Worm (Caenorhabditis elegans): ENCODE data around the gene irld-2.

irld-2 gene

ce11 chrX:13376185-13376584, 18.7 kb downstream of the irld-2 start:
- TF ChIP-seq him-1 (tag; optimal IDR thresholded peaks at IDR 0.05) (no peak), W03F9.2 (tag; optimal IDR thresholded peaks at IDR 0.05) (no peak), dao-5 (tag; optimal IDR thresholded peaks at IDR 0.05) (no peak)

ce11 chrX:13368283-13368682, 26.6 kb downstream of the irld-2 start:
- no peak for TF ChIP-seq him-1 (tag; optimal IDR thresholded peaks at IDR 0.05)

ce11 chrX:13366955-13367354, 27.9 kb downstream of the irld-2 start:
- no peak for TF ChIP-seq him-1 (tag; optimal IDR thresholded peaks at IDR 0.05)

DNA sequence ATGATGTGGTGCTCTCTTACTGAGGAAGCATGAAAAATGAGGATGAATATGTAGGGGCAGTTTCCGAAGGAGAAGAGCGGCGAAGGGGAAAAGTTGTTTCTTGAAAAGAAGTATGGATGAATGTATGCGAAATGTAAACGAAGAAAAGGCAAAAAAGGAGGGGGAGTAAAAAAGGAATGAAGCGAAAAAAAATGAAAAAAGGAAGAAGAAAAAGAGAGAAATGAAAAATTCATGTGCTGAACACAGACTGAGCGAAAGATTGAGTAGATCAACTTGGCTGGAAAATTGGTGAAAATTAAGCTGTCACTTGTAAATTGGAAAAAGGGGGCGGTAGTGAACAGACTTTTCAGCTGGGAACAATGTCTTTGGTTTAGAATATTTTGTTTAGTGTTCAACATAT, 30.0 kb downstream of the irld-2 start, which contains the start of gene C49F8.1:
Gene C49F8.1, minus strand, starts transcription at position 101 of the 400 bp plus-strand sequence.
- TF ChIP-seq W03F9.2 (tag; optimal IDR thresholded peaks at IDR 0.05) (no peak), dao-5 (tag; optimal IDR thresholded peaks at IDR 0.05) (no peak), him-1 (tag; optimal IDR thresholded peaks at IDR 0.05) (no peak)

DNA sequence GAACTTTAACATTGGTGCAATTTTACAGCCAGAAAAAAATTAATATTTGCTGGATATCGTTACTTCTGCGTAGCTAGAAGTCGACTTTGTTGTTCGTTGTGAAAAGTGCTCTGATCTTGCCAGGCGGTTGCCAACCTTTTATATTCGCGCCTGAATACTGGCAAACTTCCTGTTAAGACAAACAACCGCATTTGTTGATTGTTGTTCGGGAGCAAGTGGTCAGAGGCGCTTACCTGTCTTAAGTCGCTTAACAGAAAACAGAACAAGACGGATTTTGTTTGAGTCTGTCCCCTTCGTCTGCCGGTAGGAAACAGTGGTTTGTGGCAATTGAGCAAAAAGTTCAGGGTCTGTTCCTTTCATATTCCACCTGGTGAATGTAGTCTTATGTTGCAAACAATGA, 32.4 kb downstream of the irld-2 start, which contains the start of gene C49F8.15:
Gene C49F8.15, minus strand, starts transcription at position 101 of the 400 bp plus-strand sequence.
- TF ChIP-seq dao-5 (tag; optimal IDR thresholded peaks at IDR 0.05) = no peak
- no peak for TF ChIP-seq him-1 (tag; optimal IDR thresholded peaks at IDR 0.05)
- no peak for TF ChIP-seq W03F9.2 (tag; optimal IDR thresholded peaks at IDR 0.05)

DNA sequence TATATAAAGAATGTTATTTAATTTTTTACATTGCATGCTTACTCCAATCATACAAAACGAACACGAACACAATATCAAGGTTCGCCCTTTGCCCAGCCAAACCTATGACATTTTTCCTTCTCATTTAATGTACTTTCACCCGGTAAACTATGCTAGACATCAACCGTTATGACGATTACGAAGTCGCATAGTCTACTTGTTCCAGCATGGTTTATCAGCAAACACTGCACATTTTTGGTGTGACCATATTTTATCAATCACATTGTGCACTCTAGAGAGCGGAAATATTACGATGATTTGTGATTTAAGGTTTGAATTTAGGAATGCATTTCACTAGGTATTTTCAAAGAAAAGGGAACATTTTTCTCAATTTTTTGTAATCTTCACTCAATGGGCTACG, 34.2 kb downstream of the irld-2 start:
- no peak for TF ChIP-seq W03F9.2 (tag; optimal IDR thresholded peaks at IDR 0.05)
- no peak for TF ChIP-seq dao-5 (tag; optimal IDR thresholded peaks at IDR 0.05)
- no peak for TF ChIP-seq him-1 (tag; optimal IDR thresholded peaks at IDR 0.05)

- TF ChIP-seq dao-5 (tag; optimal IDR thresholded peaks at IDR 0.05) (no peak), W03F9.2 (tag; optimal IDR thresholded peaks at IDR 0.05) (no peak), him-1 (tag; optimal IDR thresholded peaks at IDR 0.05) (no peak)
Observed at ce11 chrX:13359800-13360199, 35.1 kb downstream of the irld-2 start.

ce11 chrX:13358573-13358972, 36.3 kb downstream of the irld-2 start:
- no peak for TF ChIP-seq dao-5 (tag; optimal IDR thresholded peaks at IDR 0.05)
- no peak for TF ChIP-seq him-1 (tag; optimal IDR thresholded peaks at IDR 0.05)
- no peak for TF ChIP-seq W03F9.2 (tag; optimal IDR thresholded peaks at IDR 0.05)

ce11 chrX:13357673-13358072, 37.2 kb downstream of the irld-2 start:
- no peak for TF ChIP-seq dao-5 (tag; optimal IDR thresholded peaks at IDR 0.05)
- TF ChIP-seq him-1 (tag; optimal IDR thresholded peaks at IDR 0.05) = no peak
- TF ChIP-seq W03F9.2 (tag; optimal IDR thresholded peaks at IDR 0.05) = no peak

ce11 chrX:13356469-13356868, 38.4 kb downstream of the irld-2 start:
- peak; percentile 1 for TF ChIP-seq W03F9.2 (tag; optimal IDR thresholded peaks at IDR 0.05)
- no peak for TF ChIP-seq him-1 (tag; optimal IDR thresholded peaks at IDR 0.05)

DNA sequence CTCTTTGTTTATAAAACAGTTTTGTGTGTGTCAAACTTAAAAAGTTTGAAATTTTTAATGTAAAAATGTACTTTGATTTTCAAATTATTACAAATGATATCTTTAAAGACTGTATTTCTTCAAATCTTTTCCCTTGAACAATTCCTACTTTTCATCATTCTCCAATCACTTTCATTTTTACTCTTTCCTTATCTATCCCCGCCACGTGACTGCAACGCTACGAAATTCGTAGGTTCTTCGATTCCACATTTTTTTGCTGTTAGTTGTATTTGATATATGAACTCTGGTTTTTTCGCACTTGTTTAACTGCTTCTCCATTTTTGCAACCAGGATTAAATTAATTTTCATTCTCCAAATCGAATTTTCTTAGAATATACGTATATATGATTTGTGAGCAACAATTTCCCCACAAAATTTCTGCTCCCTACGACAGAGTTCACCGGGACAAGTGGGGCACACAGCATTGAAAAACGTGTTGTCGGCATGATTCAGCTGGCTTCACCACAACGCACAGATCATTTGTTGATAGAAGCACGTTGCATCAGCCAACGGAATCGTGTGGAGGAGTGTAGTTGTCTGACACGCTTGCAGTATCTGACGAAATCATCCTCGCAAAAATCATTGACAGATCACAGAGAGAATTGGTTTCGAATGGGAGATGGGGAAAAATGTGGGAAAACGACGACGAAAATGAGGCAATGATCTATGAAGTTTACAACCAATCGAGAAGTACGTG, 40.0 kb downstream of the irld-2 start:
- TF ChIP-seq dao-5 (tag; optimal IDR thresholded peaks at IDR 0.05) = no peak
- no peak for TF ChIP-seq him-1 (tag; optimal IDR thresholded peaks at IDR 0.05)
- TF ChIP-seq W03F9.2 (tag; optimal IDR thresholded peaks at IDR 0.05) = no peak

ce11 chrX:13353530-13353929, 41.3 kb downstream of the irld-2 start:
- no peak for TF ChIP-seq W03F9.2 (tag; optimal IDR thresholded peaks at IDR 0.05)
- TF ChIP-seq him-1 (tag; optimal IDR thresholded peaks at IDR 0.05) = no peak
- no peak for TF ChIP-seq dao-5 (tag; optimal IDR thresholded peaks at IDR 0.05)

ce11 chrX:13352164-13352563, 42.7 kb downstream of the irld-2 start:
- TF ChIP-seq W03F9.2 (tag; optimal IDR thresholded peaks at IDR 0.05) (no peak), dao-5 (tag; optimal IDR thresholded peaks at IDR 0.05) (no peak), him-1 (tag; optimal IDR thresholded peaks at IDR 0.05) (no peak)

DNA sequence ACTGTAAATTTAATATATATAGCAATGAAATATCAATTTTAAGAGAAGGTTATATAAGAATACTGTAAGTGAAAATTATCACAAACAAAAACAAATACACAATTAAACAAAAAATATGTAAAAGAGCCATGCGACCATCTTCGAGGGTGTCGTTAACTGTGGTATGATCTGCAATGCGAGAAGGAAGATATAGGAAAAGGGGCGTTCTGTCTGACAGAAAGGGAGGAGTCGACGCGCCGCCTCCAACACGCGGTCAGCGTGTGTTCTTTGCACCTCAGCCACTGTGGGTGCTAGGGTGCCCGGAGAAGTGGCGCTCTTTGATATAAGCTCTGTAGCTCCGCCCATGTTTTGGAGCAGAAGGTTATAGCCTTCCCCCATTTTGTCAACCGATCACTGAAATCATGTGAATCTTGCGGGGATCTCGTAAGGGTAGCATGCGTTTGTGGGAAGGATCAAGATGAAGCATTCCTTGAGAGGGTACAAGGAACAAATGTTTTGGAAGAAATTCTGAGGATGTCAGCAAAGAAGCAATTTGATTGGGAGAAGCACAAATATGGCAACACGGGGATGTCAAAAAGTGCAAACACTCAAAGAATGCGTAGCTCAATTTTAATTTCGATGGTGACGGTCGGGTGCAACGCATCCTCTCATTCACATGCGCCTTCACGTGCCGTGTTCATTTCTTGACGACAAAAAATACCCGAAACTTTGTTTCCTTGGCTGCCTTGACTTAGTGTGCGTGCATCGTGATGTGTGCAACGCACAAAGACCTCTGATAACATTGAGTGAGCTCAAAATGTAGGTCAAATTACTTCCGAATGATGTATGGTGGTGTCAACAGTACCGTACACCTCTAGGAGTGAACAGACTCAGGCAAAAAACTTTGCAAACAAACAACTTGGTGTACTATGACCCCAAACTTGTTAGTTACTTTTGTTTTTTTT, 43.8 kb downstream of the irld-2 start, which contains the start of gene mxl-3:
Gene mxl-3, minus strand, starts transcription at position 1 of the 944 bp plus-strand sequence.
- no peak for TF ChIP-seq W03F9.2 (tag; optimal IDR thresholded peaks at IDR 0.05)
- no peak for TF ChIP-seq dao-5 (tag; optimal IDR thresholded peaks at IDR 0.05)
- TF ChIP-seq him-1 (tag; optimal IDR thresholded peaks at IDR 0.05) = no peak

All from whole organism, L4/young adult.